Worm (Caenorhabditis elegans) whole organism, L2 larva: ENCODE results near the gene sut-1.

Experiments
- C34F6.9 ChIP-seq: fragments of 150-350 bp; optimal IDR thresholded peaks from 2 replicates; lab custom pipeline; 2014; ENCODE audit warnings: missing biosample characterization, missing genetic modification characterization
- F13H6.1 ChIP-seq: sonication (generic microtip); optimal IDR thresholded peaks from 2 replicates; lab custom pipeline; 2016; ENCODE audit warnings: missing genetic modification characterization, missing compliant biosample characterization
- R02D3.7 ChIP-seq: fragments of 150-350 bp; optimal IDR thresholded peaks from 2 replicates; lab custom pipeline; 2014; ENCODE audit warnings: missing biosample characterization, missing genetic modification characterization
- Y55F3AM.14 ChIP-seq: fragments of 200-800 bp; sonication (Bioruptor generic); optimal IDR thresholded peaks from 2 replicates; lab custom pipeline; 2018; ENCODE audit warnings: mild to moderate bottlenecking, missing genetic modification characterization, missing compliant biosample characterization
- ZK546.5 ChIP-seq: sonication (generic microtip); optimal IDR thresholded peaks from 2 replicates; lab custom pipeline; 2017; ENCODE audit warnings: missing biosample characterization, missing genetic modification characterization
- alr-1 ChIP-seq: fragments of 150-350 bp; optimal IDR thresholded peaks from 2 replicates; lab custom pipeline; 2014; ENCODE audit warnings: missing biosample characterization, missing genetic modification characterization
- aly-2 ChIP-seq: fragments of 150-350 bp; optimal IDR thresholded peaks from 2 replicates; lab custom pipeline; 2014; ENCODE audit warnings: missing biosample characterization, missing genetic modification characterization
- ama-1 ChIP-seq: fragments of 150-350 bp; optimal IDR thresholded peaks from 2 replicates; lab custom pipeline; 2018; ENCODE audit warnings: inconsistent platforms
- blmp-1 ChIP-seq: sonication (generic microtip); optimal IDR thresholded peaks from 2 replicates; lab custom pipeline; 2017; ENCODE audit warnings: missing genetic modification characterization, mild to moderate bottlenecking, missing compliant biosample characterization, antibody characterized with exemption, moderate library complexity; ENCODE audit not compliant: insufficient read depth
- crh-2 ChIP-seq: sonication (generic microtip); optimal IDR thresholded peaks from 2 replicates; lab custom pipeline; 2017; ENCODE audit warnings: missing biosample characterization, missing genetic modification characterization
- dmd-4 ChIP-seq: sonication (generic microtip); optimal IDR thresholded peaks from 2 replicates; lab custom pipeline; 2017; ENCODE audit warnings: missing biosample characterization, missing genetic modification characterization
- egl-27 ChIP-seq: sonication (generic microtip); optimal IDR thresholded peaks from 3 replicates; lab custom pipeline; 2017; ENCODE audit warnings: missing biosample characterization, missing genetic modification reagents, missing genetic modification characterization
- fos-1 ChIP-seq: fragments of 150-350 bp; optimal IDR thresholded peaks from 2 replicates; lab custom pipeline; 2014; ENCODE audit warnings: missing biosample characterization, missing genetic modification characterization
- gmeb-1 ChIP-seq: fragments of 150-350 bp; optimal IDR thresholded peaks from 2 replicates; lab custom pipeline; 2014; ENCODE audit warnings: missing biosample characterization, missing genetic modification characterization
- lin-13 ChIP-seq: fragments of 150-350 bp; optimal IDR thresholded peaks from 2 replicates; lab custom pipeline; 2014; ENCODE audit warnings: missing biosample characterization, missing genetic modification reagents, missing genetic modification characterization
- lsy-2 ChIP-seq, 2 experiments: fragments of 150-350 bp in 1 of 2; sonication (generic microtip) in 1 of 2; optimal IDR thresholded peaks; 2 replicates each; lab custom pipeline; 2014 to 2017; ENCODE audit warnings: missing biosample characterization in 2 of 2, missing genetic modification characterization in 2 of 2
- mab-5 ChIP-seq: fragments of 150-350 bp; optimal IDR thresholded peaks from 2 replicates; lab custom pipeline; 2014; ENCODE audit warnings: missing biosample characterization, missing genetic modification characterization
- mdl-1 ChIP-seq, 2 experiments: fragments of 150-350 bp in 1 of 2; sonication (generic microtip) in 1 of 2; optimal IDR thresholded peaks; 2 replicates each; lab custom pipeline; 2017; ENCODE audit warnings: missing biosample characterization in 2 of 2, missing genetic modification characterization in 2 of 2
- nhr-10 ChIP-seq: sonication (generic microtip); optimal IDR thresholded peaks from 2 replicates; lab custom pipeline; 2017; ENCODE audit warnings: missing biosample characterization, missing genetic modification characterization
- nhr-12 ChIP-seq: fragments of 150-350 bp; optimal IDR thresholded peaks from 2 replicates; lab custom pipeline; 2014; ENCODE audit warnings: missing biosample characterization, missing genetic modification characterization
- nhr-129 ChIP-seq: fragments of 150-350 bp; optimal IDR thresholded peaks from 2 replicates; lab custom pipeline; 2014; ENCODE audit warnings: missing biosample characterization, missing genetic modification characterization
- nhr-23 ChIP-seq: fragments of 150-350 bp; optimal IDR thresholded peaks from 2 replicates; lab custom pipeline; 2014; ENCODE audit warnings: missing biosample characterization, missing genetic modification reagents, missing genetic modification characterization
- nhr-237 ChIP-seq: fragments of 150-350 bp; optimal IDR thresholded peaks from 2 replicates; lab custom pipeline; 2014; ENCODE audit warnings: missing biosample characterization, missing genetic modification characterization
- nhr-77 ChIP-seq: fragments of 150-350 bp; optimal IDR thresholded peaks from 2 replicates; lab custom pipeline; 2014; ENCODE audit warnings: missing biosample characterization, missing genetic modification characterization
- sem-4 ChIP-seq: fragments of 150-350 bp; optimal IDR thresholded peaks from 2 replicates; lab custom pipeline; 2014; ENCODE audit warnings: missing biosample characterization, missing genetic modification reagents, missing genetic modification characterization
- skn-1 ChIP-seq: sonication (generic microtip); optimal IDR thresholded peaks from 2 replicates; lab custom pipeline; 2017; ENCODE audit warnings: missing biosample characterization, missing genetic modification characterization
- sma-3 ChIP-seq: sonication (generic microtip); optimal IDR thresholded peaks from 2 replicates; lab custom pipeline; 2016; ENCODE audit warnings: missing genetic modification reagents, missing genetic modification characterization, missing compliant biosample characterization
- sma-9 ChIP-seq, 2 experiments: fragments of 150-350 bp in 1 of 2; sonication (generic microtip) in 1 of 2; optimal IDR thresholded peaks; 2 replicates each; lab custom pipeline; 2014 to 2016; ENCODE audit warnings: missing genetic modification characterization in 2 of 2, mild to moderate bottlenecking in 1 of 2, missing biosample characterization in 1 of 2, missing compliant biosample characterization in 1 of 2, missing genetic modification reagents in 1 of 2, moderate library complexity in 1 of 2
- snpc-4 ChIP-seq: fragments of 150-350 bp; optimal IDR thresholded peaks from 2 replicates; lab custom pipeline; 2014; ENCODE audit warnings: missing biosample characterization, missing genetic modification characterization
- unc-55 ChIP-seq: fragments of 150-350 bp; sonication (generic microtip); optimal IDR thresholded peaks from 3 replicates; lab custom pipeline; 2014; ENCODE audit warnings: missing biosample characterization, missing genetic modification reagents, missing genetic modification characterization
- unc-62 ChIP-seq: fragments of 150-350 bp; optimal IDR thresholded peaks from 2 replicates; lab custom pipeline; 2014; ENCODE audit warnings: missing biosample characterization, missing genetic modification reagents, missing genetic modification characterization
- ztf-1 ChIP-seq: fragments of 200-800 bp; sonication (Bioruptor generic); conservative IDR thresholded peaks from 2 replicates; pipeline ENCODE4 v1.3.6; 2022; ENCODE audit warnings: missing genetic modification characterization, missing compliant biosample characterization
- ztf-11 ChIP-seq: sonication (generic microtip); optimal IDR thresholded peaks from 2 replicates; lab custom pipeline; 2017; ENCODE audit warnings: missing biosample characterization, missing genetic modification characterization
- ztf-4 ChIP-seq: fragments of 150-350 bp; optimal IDR thresholded peaks from 2 replicates; lab custom pipeline; 2014; ENCODE audit warnings: missing biosample characterization, missing genetic modification characterization

Gene sut-1

DNA sequence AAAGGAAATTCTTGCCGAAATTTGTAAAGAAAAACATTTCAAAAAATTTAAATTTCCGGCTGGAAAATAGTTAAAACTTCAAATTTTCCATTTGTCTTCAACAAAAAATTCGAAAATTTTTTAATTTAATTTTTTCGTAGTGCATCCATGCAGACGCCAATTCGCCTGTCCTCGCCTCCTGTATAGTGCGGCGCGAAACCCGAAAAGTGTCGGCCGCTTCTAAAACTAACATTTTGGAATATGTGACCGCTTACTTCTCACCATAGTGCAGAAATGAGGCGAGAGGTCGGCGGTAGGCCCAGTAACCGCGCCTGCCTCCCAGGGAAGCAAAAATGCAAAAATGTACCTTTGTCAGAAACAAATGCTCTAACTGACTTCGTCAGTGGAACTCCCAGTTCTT lies 6.5 kb downstream of the sut-1 start:
- TF ChIP-seq alr-1 (tag; lab: Kevin White, UChicago) (no peak), snpc-4 (tag; lab: Kevin White, UChicago) (peak; percentile 47)
- TF ChIP-seq, all 48 proteins: peak for 1

- TF ChIP-seq mab-5 (tag; lab: Kevin White, UChicago) (no peak), egl-27 (no peak), lsy-2 (tag; optimal IDR thresholded peaks at IDR 0.05; lab: Kevin White, UChicago) (no peak), C34F6.9 (no peak), ztf-1 (GFP tag; lab: Robert Waterston, UW) (no peak), nhr-129 (no peak)
Measured at ce11 chrII:1114133-1114532, 8.9 kb downstream of the sut-1 start, which contains the start of gene lips-12. Gene lips-12 (minus strand): TSS chrII:1114233.

DNA sequence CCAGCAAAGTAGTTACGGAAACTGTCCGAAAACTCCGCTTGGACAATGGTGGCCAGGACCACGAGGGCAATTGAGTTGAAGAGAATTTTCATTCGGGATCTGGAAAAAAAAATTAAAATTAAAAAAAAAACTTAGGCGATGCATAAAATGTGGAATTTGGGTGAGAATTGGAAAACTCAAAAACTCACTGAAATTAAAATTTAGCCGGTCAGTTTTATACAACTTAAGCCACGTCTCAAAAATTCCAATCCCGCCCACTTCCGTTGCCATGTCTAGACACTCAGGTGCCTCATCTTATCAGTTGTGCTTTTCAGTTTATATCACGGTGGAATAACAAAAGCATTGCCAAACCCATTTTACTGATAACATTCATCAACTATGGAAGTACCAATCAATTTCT lies 12.2 kb downstream of the sut-1 start, which contains the start of gene lips-11:
lips-11 (minus strand) TSS at position 101 of the 400 bp plus-strand sequence.
- TF ChIP-seq sma-3 (GFP tag; lab: Kevin White, UChicago) (peak; percentile 9), lin-13 (no peak), unc-62 (GFP tag; lab: Kevin White, UChicago) (no peak), nhr-10 (tag; lab: Kevin White, UChicago) (no peak), nhr-77 (tag; lab: Kevin White, UChicago) (no peak), aly-2 (tag; lab: Kevin White, UChicago) (no peak), skn-1 (no peak)

- TF ChIP-seq ZK546.5 (tag; lab: Kevin White, UChicago): no peak
Measured at ce11 chrII:1106914-1107597, 16.0 kb downstream of the sut-1 start, which contains the start of gene col-40. Gene col-40 (minus strand): TSS chrII:1106964.

DNA sequence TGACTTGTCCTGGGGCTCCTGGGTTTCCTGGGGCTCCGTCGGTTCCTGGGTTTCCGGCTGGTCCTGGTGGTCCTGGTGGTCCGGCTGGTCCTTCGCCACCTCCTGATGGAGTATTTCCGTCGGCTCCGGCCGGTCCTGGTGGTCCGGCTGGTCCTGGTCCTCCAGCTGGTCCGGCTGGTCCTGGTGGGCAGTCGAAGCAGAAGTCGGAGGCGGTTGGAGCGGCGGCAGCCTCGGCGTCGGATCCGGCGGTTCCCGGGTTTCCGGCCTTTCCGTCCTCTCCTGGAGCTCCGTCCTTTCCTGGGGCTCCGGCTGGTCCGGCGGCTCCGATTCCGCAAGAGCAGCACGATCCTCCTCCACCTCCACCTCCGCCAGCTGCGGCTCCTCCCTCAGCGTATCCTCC lies 17.8 kb downstream of the sut-1 start:
- no peak for TF ChIP-seq Y55F3AM.14 (GFP tag; lab: Kevin White, UChicago)
- TF ChIP-seq dmd-4 (tag; lab: Kevin White, UChicago): no peak
- TF ChIP-seq ztf-11 (tag; lab: Kevin White, UChicago): no peak
- no peak for TF ChIP-seq nhr-10 (tag; lab: Kevin White, UChicago)
- no peak for TF ChIP-seq sem-4 (tag; lab: Kevin White, UChicago)
- no peak for TF ChIP-seq unc-55 (GFP tag; lab: Kevin White, UChicago)
- no peak for TF ChIP-seq nhr-237 (tag; lab: Kevin White, UChicago)
- TF ChIP-seq nhr-12: no peak
- TF ChIP-seq blmp-1 (tag; lab: Kevin White, UChicago): no peak
- TF ChIP-seq F13H6.1: no peak

DNA sequence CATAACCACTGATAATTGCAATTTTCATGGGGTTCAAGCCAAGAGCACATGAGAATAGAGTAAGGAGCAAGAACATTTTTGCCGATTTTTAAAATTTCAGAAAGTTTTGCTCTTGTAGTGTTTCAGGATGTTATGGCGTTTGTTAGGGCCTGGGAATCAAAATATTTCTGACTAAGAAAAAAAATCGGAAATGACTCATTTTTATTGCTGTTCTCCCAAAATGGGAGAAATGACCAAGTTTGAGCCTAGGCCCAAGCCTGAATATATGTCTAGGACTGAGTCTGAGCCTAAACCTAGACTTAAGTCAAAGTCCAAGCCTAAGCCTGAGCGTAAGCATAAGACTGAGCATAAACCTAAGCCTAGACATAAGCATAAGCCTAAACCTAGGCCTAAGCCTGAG lies 18.7 kb downstream of the sut-1 start, which contains the start of gene T13B5.9:
T13B5.9 (minus strand) TSS at position 101 of the 400 bp plus-strand sequence.
- no peak for TF ChIP-seq aly-2 (tag; lab: Kevin White, UChicago)
- TF ChIP-seq gmeb-1: no peak
- no peak for TF ChIP-seq ama-1 (lab: Kevin White, UChicago)

ce11 chrII:1103484-1104100 lies 19.5 kb downstream of the sut-1 start:
- TF ChIP-seq nhr-23 (tag; lab: Kevin White, UChicago) (no peak), nhr-10 (tag; lab: Kevin White, UChicago) (no peak), egl-27 (peak; percentile 58), ztf-4 (tag; lab: Kevin White, UChicago) (no peak), sem-4 (tag; lab: Kevin White, UChicago) (no peak), crh-2 (peak; percentile 43), F13H6.1 (peak; percentile 25), R02D3.7 (tag; lab: Kevin White, UChicago) (no peak), mdl-1 (tag; optimal IDR thresholded peaks at IDR 0.05; lab: Kevin White, UChicago) (no peak), gmeb-1 (peak; percentile 62), sma-9 (GFP tag; optimal IDR thresholded peaks at IDR 0.05; lab: Kevin White, UChicago) (peak; percentile 88), sma-9 (tag; optimal IDR thresholded peaks at IDR 0.05; lab: Kevin White, UChicago) (no peak), unc-55 (GFP tag; lab: Kevin White, UChicago) (no peak), fos-1 (tag; lab: Kevin White, UChicago) (peak; percentile 100), sma-3 (GFP tag; lab: Kevin White, UChicago) (peak; percentile 63)
- TF ChIP-seq, all 48 proteins: peak for 7
